Fruit fly (Drosophila melanogaster): ENCODE measurements around the gene CG4766.

DNA sequence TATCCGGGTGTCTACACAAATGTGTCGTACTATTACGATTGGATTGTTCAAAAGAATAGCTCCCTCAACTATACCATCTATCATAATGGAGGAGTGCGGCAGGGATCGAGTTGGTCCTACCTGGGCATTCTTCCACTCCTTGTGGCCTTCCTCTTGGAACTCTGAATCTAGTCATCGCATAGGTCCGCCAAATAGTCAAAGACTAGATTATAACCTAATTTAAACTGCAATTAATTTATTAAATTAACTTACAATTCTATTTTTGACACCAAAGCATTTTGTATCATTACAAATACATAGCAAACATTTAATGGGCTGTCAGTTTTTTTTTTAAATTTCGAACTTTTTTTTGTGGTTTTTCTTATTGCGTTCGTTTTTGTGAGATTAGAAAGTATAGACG, 50.6 kb downstream of the CG4766 start, which contains the start of gene CG32755:
- TF ChIP-seq CG2116 (GFP tag; optimal IDR thresholded peaks at IDR 0.05) = no peak
- TF ChIP-seq cg (GFP tag; optimal IDR thresholded peaks at IDR 0.05) = no peak
- TF ChIP-seq CG13894 (tag; optimal IDR thresholded peaks at IDR 0.05) = no peak

Data from whole organism, embryonic.